Worm (Caenorhabditis elegans) whole organism, L4/young adult: Measurements from ENCODE around the gene clec-24.

Source experiments
- W03F9.2 ChIP-seq: fragments of 150-350 bp; optimal IDR thresholded peaks from 2 replicates; lab custom pipeline; 2014; ENCODE audit warnings: missing biosample characterization, missing genetic modification characterization
- dao-5 ChIP-seq: sonication (generic microtip); optimal IDR thresholded peaks from 2 replicates; lab custom pipeline; 2016; ENCODE audit warnings: missing genotype, missing genetic modification characterization, moderate library complexity, missing compliant biosample characterization
- him-1 ChIP-seq: sonication (generic microtip); optimal IDR thresholded peaks from 2 replicates; lab custom pipeline; 2016; ENCODE audit warnings: missing genotype, missing genetic modification reagents, missing genetic modification characterization, missing compliant biosample characterization

Gene clec-24

DNA sequence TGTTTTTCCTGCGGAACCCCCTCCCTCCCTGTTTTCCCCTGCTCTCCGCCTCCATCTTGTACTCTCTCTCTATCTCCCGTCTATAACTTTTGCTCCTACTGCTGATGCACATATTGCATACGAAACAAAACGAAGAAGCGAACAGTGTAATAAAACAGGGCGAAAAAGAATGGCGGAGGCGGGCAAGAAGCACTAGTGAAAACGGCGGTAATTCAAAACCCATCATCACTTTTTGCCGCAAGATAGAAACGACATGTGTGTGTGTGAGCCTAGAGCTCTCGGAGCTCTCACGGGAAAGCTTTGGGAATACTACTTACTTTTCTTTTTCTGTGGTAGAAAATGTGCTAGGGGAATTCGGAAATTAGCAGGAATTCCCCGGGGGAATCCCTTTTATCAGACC is 25.7 kb upstream of the clec-24 start:
- TF ChIP-seq him-1 (tag; lab: Kevin White, UChicago) (no peak), dao-5 (no peak), W03F9.2 (tag; lab: Kevin White, UChicago) (no peak)

DNA sequence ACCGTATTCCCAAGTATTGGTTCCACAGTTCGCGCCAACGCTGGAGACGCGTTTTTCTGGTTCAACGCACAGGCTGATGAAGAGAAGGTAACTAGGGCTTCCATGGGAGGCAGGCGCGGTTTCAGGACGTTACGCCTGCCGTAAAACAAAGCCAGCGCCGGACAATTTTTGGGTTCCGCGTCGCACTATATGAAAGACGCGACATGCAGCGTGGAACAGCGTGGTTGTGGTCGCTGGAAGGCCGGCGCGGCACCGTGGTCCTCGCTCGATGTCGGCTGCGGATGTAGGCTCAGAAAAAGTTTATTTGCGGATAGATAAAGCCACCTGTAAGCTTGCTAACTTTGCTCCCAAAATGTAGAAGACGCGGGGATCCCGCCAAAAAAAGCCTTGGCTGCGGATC is 23.4 kb upstream of the clec-24 start:
- TF ChIP-seq dao-5 (no peak), him-1 (tag; lab: Kevin White, UChicago) (no peak), W03F9.2 (tag; lab: Kevin White, UChicago) (no peak)

DNA sequence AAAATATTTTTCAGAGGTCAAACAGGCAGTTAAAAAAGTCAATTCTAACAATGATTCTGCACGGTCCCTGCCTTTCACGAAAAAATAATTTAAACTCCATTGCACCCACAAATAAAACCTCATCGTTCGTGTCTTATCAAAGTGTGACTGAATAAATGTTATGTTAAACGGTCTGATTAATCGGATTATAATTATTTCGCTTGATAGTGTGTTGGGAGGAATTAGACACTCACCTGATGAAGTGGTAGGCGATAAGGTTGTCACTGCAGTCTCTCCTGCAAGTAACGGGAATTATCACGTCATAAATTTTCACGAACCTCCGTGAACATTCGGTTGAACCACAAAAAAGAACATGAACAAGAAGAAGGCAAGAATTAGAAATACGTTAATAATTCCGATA is 21.5 kb upstream of the clec-24 start:
- no peak for TF ChIP-seq dao-5
- TF ChIP-seq him-1 (tag; lab: Kevin White, UChicago), result no peak
- no peak for TF ChIP-seq W03F9.2 (tag; lab: Kevin White, UChicago)

DNA sequence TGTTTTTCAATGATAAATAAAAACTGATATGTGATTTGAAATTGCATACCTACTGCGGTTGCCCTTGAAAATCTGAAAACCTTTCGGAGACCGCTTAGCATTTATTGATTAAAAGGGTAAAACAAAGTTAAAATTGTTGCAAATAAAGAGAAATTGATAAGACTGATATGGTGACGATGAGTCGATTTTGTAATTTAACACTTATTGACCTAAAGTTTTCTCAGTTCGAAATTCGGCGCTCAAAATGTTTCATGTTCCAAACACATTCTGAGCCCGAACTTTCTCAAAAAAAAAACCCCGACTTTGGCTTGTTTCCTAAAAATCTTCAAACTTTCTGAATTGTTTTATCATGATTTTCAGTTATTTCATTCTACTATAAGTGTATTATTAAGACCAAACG is 20.9 kb upstream of the clec-24 start, which contains the start of gene clec-40:
clec-40 (minus strand) TSS at position 101 of the 400 bp plus-strand sequence.
- TF ChIP-seq dao-5, result no peak
- TF ChIP-seq W03F9.2 (tag; lab: Kevin White, UChicago), result no peak
- no peak for TF ChIP-seq him-1 (tag; lab: Kevin White, UChicago)

DNA sequence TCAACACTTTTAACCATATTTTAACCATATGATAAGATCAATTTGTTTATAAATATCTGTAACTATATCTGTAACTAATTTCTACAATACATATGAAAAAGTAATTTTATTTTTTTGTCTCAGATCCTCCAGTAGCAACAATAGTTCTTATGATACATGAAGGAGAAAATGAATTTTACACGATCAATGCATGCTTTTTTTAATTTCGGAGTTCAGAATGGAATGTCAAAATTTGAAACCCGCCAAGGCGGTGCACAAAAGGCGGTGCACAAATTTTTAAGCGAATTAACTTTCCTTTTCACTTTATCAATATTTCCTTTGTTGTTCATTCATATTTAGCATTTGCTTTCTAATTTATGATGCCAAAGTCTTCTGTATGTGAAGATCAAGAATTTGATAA is 18.9 kb upstream of the clec-24 start, which contains the start of gene clec-25:
clec-25 (plus strand) TSS at position 301 of the 400 bp plus-strand sequence.
- TF ChIP-seq W03F9.2 (tag; lab: Kevin White, UChicago), result no peak
- TF ChIP-seq him-1 (tag; lab: Kevin White, UChicago), result no peak
- TF ChIP-seq dao-5, result no peak

DNA sequence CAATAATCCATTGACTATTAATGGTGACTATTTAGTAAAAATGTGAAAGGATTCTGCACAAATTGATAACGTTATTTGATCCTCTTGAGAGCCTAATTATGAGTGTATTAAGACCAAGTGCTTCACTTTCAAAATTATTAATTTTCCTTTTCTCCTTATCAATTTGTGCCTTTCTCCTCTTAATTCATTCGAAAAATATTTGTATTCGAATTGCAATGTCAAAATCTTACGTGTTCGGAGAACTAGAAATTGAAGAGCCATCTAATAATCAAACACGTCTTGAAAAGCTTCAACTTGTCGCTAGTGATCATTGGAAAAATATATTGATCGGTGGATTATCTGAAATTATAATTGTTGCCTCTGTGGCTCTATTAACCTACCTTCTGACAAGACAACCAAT is 13.3 kb upstream of the clec-24 start, which contains the start of the genes clec-36 and clec-26:
clec-36 (minus strand) TSS at position 101 of the 400 bp plus-strand sequence.
clec-26 (plus strand) TSS at position 114 of the 400 bp plus-strand sequence.
- no peak for TF ChIP-seq him-1 (tag; lab: Kevin White, UChicago)
- TF ChIP-seq W03F9.2 (tag; lab: Kevin White, UChicago), result no peak

DNA sequence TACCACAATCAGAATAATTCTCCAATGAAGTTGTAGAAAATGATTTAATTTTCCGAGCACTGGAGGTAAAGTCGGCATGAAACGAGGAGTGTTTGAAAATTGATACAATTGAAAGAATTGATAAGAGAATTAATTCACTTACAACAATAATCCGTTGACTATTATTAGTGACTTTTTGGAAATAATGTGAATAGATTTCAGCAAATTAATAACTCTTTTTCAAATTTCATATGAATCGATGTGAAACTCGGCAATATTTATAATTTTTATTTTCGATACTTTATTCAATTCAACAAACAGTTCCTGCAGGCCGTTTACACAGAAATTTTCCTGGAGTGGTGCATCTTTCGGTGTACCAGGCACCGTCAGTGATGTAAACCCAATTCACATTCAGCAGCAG is 9.8 kb upstream of the clec-24 start, which contains the start of gene clec-37:
clec-37 (minus strand) TSS at position 101 of the 400 bp plus-strand sequence.
- TF ChIP-seq him-1 (tag; lab: Kevin White, UChicago) (no peak), W03F9.2 (tag; lab: Kevin White, UChicago) (no peak), dao-5 (no peak)

DNA sequence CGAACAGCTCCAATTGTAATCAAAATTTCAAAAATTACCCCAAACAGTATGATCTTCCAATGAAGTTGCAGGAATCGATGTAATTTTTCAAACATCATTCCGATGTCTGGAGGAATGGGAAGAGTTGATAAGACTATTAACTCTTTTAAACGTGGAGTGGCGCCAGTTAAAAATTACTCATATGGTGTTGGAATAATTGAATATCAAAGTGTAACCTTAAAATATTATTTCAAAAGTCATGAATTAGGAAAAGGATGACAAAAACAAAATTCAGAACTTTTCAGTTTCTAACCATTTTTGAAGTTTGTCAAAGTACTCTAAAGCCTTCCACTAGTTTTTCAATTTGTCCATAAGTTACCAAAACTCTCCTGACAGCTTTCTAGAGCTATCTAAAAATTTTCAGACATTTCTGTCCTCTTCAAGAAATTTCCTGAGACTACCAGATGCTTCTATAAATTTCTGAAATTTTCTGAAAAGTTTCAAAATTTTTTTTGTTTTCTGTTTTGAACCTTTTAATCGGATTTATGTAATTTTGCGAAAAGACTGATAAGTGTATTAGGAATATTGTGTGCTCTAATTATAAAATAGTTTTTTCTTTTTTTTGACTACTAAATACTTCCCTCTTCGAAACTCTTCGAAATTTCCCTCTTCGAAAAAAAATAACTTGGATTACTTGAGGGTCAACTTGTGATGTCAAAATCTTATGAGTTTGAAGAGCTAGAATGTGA is 7.7 kb upstream of the clec-24 start, which contains the start of the genes clec-35 and clec-27:
clec-35 (minus strand) TSS at position 101 of the 728 bp plus-strand sequence.
clec-27 (plus strand) TSS at position 678 of the 728 bp plus-strand sequence.
- TF ChIP-seq W03F9.2 (tag; lab: Kevin White, UChicago) (no peak), him-1 (tag; lab: Kevin White, UChicago) (no peak), dao-5 (no peak)

DNA sequence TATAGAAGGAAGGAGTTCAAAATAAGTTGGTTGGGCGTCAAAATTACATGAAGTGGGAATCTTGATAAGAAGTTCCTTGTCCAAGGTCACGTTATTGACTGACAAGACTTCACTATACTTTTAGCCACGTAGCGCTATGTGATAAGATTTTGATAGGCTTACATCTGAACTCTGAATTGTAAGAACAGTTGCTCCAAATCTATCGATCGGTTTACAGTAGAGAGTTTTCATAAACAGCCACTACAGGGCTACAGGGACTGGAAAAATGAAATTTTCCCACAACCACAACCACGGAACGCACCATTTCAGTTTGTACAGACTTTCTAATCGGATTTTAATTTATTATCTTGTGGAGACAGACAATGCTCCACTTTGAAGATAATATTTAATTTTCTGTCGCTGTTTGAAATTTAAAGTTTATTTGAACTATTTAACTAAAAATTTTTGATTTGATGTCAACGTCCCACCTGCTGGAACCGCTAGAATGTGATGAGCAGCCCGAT is 3.8 kb upstream of the clec-24 start, which contains the start of the genes clec-31 and clec-22:
clec-31 (minus strand) TSS at position 101 of the 503 bp plus-strand sequence.
clec-22 (plus strand) TSS at position 453 of the 503 bp plus-strand sequence.
- no peak for TF ChIP-seq W03F9.2 (tag; lab: Kevin White, UChicago)

DNA sequence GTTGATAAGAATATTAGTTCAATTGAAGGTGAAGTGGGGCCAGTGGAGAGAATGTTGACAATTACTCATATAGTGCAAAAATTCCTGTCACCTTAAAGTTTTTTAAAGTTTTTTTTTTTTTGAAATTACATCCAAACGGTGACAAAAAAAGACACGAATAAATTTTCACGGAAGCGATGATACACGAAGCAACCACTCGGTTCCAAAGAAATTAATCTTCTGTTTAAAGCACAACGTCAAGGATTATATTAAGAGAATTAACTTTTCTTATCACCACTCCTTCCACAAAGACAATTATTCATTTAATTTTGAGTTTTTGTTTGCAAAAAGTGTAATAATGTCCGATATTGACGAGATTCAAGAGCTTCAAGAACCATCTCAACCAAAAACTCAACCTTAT is 3.6 kb downstream of the clec-24 start, which contains the start of gene clec-28:
clec-28 (plus strand) TSS at position 301 of the 400 bp plus-strand sequence.
- no peak for TF ChIP-seq W03F9.2 (tag; lab: Kevin White, UChicago)
- TF ChIP-seq him-1 (tag; lab: Kevin White, UChicago), result no peak
- TF ChIP-seq dao-5, result no peak

DNA sequence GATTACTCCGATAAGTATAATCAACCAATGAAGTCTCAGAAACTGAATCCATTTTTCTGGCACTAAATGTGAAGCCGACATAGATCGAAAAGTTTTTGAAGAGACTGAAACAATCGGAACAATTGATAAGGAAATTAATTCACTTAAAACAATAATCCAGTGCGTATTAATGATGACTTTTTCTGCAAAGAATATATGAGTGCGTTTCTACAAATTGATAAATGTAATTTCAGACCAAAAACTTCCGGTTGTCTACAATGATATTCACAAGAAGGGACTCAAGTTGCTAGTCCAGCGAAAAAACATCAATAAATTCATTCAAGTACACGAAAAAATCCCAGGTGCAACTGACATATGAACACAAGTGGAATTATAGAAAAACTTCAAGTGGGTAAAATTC is 7.9 kb downstream of the clec-24 start, which contains the start of gene clec-33:
clec-33 (minus strand) TSS at position 101 of the 400 bp plus-strand sequence.
- no peak for TF ChIP-seq him-1 (tag; lab: Kevin White, UChicago)
- TF ChIP-seq W03F9.2 (tag; lab: Kevin White, UChicago), result no peak
- no peak for TF ChIP-seq dao-5

DNA sequence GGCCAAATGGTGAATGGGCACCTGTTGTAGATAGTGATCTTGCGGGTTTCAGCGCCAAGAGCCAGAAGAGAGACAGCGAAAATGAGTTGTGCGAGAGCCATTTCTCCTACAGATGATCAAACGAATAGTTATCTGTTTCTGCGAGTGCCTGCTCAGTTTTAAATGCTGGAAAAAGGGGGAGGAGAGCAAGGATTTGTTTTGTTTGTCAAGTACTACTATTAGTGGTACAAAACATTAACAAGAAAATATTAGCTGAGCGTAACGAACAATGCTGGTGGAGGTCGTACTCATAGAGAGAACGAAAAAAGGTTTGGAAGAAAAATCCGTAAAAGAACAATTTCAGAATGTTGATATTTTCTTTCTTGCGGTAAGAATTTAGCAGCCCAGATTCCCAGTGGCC is 9.6 kb downstream of the clec-24 start, which contains the start of gene thn-4:
thn-4 (minus strand) TSS at position 101 of the 400 bp plus-strand sequence.
- TF ChIP-seq him-1 (tag; lab: Kevin White, UChicago), result no peak

DNA sequence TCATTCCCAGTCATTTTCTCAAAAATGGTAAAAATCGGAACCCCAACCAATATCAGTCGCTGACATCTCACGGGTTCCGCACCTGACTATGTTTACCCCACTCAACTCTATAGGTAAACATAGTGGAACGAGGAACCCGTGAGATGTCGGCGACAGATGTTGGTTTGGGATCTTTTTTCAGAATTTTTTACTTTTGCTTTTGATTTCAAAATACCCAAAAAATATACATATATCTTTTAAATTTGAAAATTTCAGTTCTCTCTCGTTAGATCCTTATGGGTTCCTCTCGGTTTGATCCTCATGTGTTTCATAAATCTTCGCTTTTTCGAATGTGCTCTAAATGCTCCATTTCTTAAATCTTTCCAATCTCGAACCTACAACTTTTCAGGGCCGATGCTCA is 11.8 kb downstream of the clec-24 start, which contains the start of gene srw-23:
srw-23 (plus strand) TSS at position 301 of the 400 bp plus-strand sequence.
- TF ChIP-seq him-1 (tag; lab: Kevin White, UChicago) (no peak), dao-5 (no peak), W03F9.2 (tag; lab: Kevin White, UChicago) (no peak)

DNA sequence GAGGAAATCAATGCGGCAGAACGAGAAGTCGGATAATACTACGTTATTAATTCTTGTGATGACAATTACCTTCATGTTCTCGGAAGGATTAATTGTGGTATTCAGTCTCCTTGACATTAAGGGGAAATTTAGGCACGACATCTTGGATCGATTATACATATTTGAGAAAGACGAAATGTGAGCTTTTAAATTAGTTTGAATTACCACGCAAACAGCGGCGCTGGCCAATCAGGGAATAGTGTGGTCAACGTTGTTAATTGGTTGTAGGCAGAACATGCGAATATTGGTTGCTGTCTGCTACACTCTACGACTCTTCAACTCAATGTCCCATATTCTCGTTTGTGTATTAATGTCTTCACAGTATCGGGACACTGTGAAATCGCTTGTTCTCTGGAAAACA is 13.2 kb downstream of the clec-24 start, which contains the start of gene F49A5.10:
F49A5.10 (plus strand) TSS at position 301 of the 400 bp plus-strand sequence.
- no peak for TF ChIP-seq dao-5
- TF ChIP-seq W03F9.2 (tag; lab: Kevin White, UChicago), result no peak
- TF ChIP-seq him-1 (tag; lab: Kevin White, UChicago), result no peak
